Worm (Caenorhabditis elegans) whole organism, L3 larva: ENCODE data around the gene F44E7.7.

Experiments used
- R02D3.7 ChIP-seq: fragments of 150-350 bp; optimal IDR thresholded peaks from 2 replicates; lab custom pipeline; 2014; ENCODE audit warnings: missing biosample characterization, missing genetic modification characterization
- elt-1 ChIP-seq: fragments of 150-350 bp; optimal IDR thresholded peaks from 2 replicates; lab custom pipeline; 2014; ENCODE audit warnings: missing biosample characterization, missing genetic modification characterization
- elt-2 ChIP-seq: sonication (generic microtip); optimal IDR thresholded peaks from 2 replicates; lab custom pipeline; 2016; ENCODE audit warnings: missing genetic modification reagents, mild to moderate bottlenecking, missing genetic modification characterization, missing compliant biosample characterization
- elt-3 ChIP-seq, 3 experiments: fragments of 150-350 bp in 1 of 3; sonication (generic microtip) in 2 of 3; optimal IDR thresholded peaks; 2 replicates in 2 of 3; 4 replicates in 1 of 3; lab custom pipeline; 2014 to 2017; ENCODE audit warnings: missing biosample characterization in 3 of 3, missing genetic modification characterization in 3 of 3
- fos-1 ChIP-seq: fragments of 150-350 bp; optimal IDR thresholded peaks from 2 replicates; lab custom pipeline; 2014; ENCODE audit warnings: missing biosample characterization, missing genetic modification characterization
- nhr-237 ChIP-seq: fragments of 150-350 bp; optimal IDR thresholded peaks from 2 replicates; lab custom pipeline; 2014; ENCODE audit warnings: missing biosample characterization, missing genetic modification characterization
- nhr-28 ChIP-seq: fragments of 150-350 bp; optimal IDR thresholded peaks from 2 replicates; lab custom pipeline; 2014; ENCODE audit warnings: missing biosample characterization, missing genetic modification characterization
- nhr-67 ChIP-seq: fragments of 150-350 bp; optimal IDR thresholded peaks from 2 replicates; lab custom pipeline; 2014; ENCODE audit warnings: missing biosample characterization, missing genetic modification characterization
- nhr-76 ChIP-seq: fragments of 150-350 bp; sonication (generic microtip); optimal IDR thresholded peaks from 5 replicates; lab custom pipeline; 2014; ENCODE audit warnings: missing biosample characterization, missing genetic modification characterization
- ztf-11 ChIP-seq: fragments of 150-350 bp; optimal IDR thresholded peaks from 2 replicates; lab custom pipeline; 2014; ENCODE audit warnings: missing biosample characterization, missing genetic modification characterization

DNA sequence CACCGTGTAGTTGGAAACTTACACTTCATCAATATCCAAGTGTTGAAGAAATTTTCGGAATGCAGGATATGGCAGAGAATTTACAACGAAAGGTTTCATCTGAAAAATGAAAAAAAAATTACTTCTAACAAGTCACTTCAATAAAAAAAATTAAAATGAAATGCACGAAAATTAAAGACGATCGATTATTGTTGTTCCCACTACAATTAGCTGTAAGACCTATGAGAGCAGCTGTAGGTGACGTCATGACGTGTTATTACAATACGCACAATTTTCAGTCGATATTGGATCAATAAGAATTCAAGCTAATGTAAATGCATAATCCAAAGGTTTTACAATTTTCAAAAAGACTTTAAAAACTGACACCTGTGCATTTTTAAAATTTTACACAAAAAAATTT, 25.1 kb downstream of the F44E7.7 start, which contains the start of gene C53A3.1:
- TF ChIP-seq elt-2 (tag; lab: Kevin White, UChicago) (no peak), nhr-28 (tag; lab: Kevin White, UChicago) (no peak), ztf-11 (tag; lab: Kevin White, UChicago) (no peak), nhr-67 (tag; lab: Kevin White, UChicago) (no peak), R02D3.7 (tag; lab: Kevin White, UChicago) (no peak), elt-1 (no peak), nhr-237 (tag; lab: Kevin White, UChicago) (no peak), nhr-76 (no peak), elt-3 (tag; optimal IDR thresholded peaks at IDR 0.05; lab: Kevin White, UChicago) (no peak), fos-1 (tag; lab: Kevin White, UChicago) (no peak)
